Worm (Caenorhabditis elegans): ENCODE data around the gene emc-1.

DNA sequence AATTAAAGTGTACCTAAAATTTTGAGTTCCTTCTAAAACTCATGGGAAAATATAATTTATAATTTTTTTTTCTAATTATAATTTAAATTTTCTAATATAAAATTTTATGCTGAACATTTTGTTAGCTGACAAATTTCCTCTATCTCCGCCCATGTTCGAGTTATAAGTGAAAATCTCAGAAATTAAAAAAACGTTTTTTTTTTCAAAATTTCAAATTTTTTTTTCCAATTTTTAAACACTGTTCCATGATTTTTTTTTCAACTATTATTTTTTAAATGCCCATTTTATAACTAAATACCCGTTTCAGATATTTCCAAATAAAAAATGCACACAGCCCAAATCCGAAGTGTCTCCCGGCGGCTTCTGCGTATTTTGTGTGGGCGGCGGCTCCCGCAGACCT is 18.8 kb upstream of the emc-1 start, which contains the start of gene Y51H7BR.8:
- no peak for TF ChIP-seq skn-1 (tag; optimal IDR thresholded peaks at IDR 0.05)
- no peak for TF ChIP-seq F10B5.3 (tag; optimal IDR thresholded peaks at IDR 0.05)
- no peak for TF ChIP-seq lin-15B (tag; optimal IDR thresholded peaks at IDR 0.05)
- TF ChIP-seq lsy-2 (tag; optimal IDR thresholded peaks at IDR 0.05), result no peak
- TF ChIP-seq pqm-1 (tag; optimal IDR thresholded peaks at IDR 0.05), result no peak
- TF ChIP-seq fos-1 (tag; optimal IDR thresholded peaks at IDR 0.05), result no peak
- no peak for TF ChIP-seq lin-13 (GFP tag; optimal IDR thresholded peaks at IDR 0.05)
- TF ChIP-seq ztf-11 (tag; optimal IDR thresholded peaks at IDR 0.05), result no peak
- no peak for TF ChIP-seq hlh-30 (tag; optimal IDR thresholded peaks at IDR 0.05; ENCODE audit: insufficient read depth)
- TF ChIP-seq lim-7 (GFP tag; IDR thresholded peaks at IDR 0.05), result no peak
- TF ChIP-seq gei-8 (GFP tag; optimal IDR thresholded peaks at IDR 0.05), result no peak
- TF ChIP-seq mdl-1 (tag; optimal IDR thresholded peaks at IDR 0.05), result no peak
- no peak for TF ChIP-seq snpc-4 (tag; optimal IDR thresholded peaks at IDR 0.05)

Measured in whole organism, L4 larva.